Fruit fly (Drosophila melanogaster) whole organism, embryonic: Measurements from ENCODE around the gene CG32066.

Experiments
- Asciz ChIP-seq: fragments of 200-800 bp; sonication (Bioruptor generic); optimal IDR thresholded peaks from 2 replicates; lab custom pipeline; 2017; ENCODE audit warnings: missing biosample characterization, mild to moderate bottlenecking, missing genetic modification characterization, missing genetic modification reagents
- Atf6 ChIP-seq: fragments of 200-800 bp; sonication (Bioruptor generic); IDR thresholded peaks from 2 replicates; pipeline ENCODE4 v1.3.6; 2022; ENCODE audit warnings: missing biosample characterization, missing genetic modification characterization
- BEAF-32 ChIP-seq: fragments of 200-800 bp; sonication (Bioruptor generic); optimal IDR thresholded peaks from 3 replicates; lab custom pipeline; 2017; ENCODE audit warnings: missing biosample characterization, missing genetic modification characterization, mild to moderate bottlenecking, moderate library complexity, missing genetic modification reagents
- C15 ChIP-seq: fragments of 200-800 bp; sonication (Bioruptor generic); IDR thresholded peaks from 3 replicates; pipeline ENCODE4 v1.3.6; 2022; ENCODE audit warnings: missing biosample characterization, missing genetic modification characterization
- CG15479 ChIP-seq: fragments of 200-800 bp; sonication (Bioruptor generic); optimal IDR thresholded peaks from 3 replicates; lab custom pipeline; 2019; ENCODE audit warnings: missing biosample characterization, mild to moderate bottlenecking, missing genetic modification characterization, moderate library complexity
- CG1603 ChIP-seq: fragments of 200-800 bp; sonication (Bioruptor generic); optimal IDR thresholded peaks from 2 replicates; lab custom pipeline; 2019; ENCODE audit warnings: missing biosample characterization, mild to moderate bottlenecking, missing genetic modification characterization, moderate library complexity
- CG17186 ChIP-seq: fragments of 200-800 bp; sonication (Bioruptor generic); optimal IDR thresholded peaks from 3 replicates; lab custom pipeline; 2017; ENCODE audit warnings: missing biosample characterization, missing genetic modification reagents, missing genetic modification characterization
- CG18262 ChIP-seq: fragments of 200-800 bp; optimal IDR thresholded peaks from 3 replicates; lab custom pipeline; 2019; ENCODE audit warnings: missing biosample characterization, mild to moderate bottlenecking, missing genetic modification characterization, moderate library complexity
- CG3995 ChIP-seq: fragments of 200-800 bp; sonication (Bioruptor generic); optimal IDR thresholded peaks from 3 replicates; lab custom pipeline; 2016; ENCODE audit warnings: missing biosample characterization, missing genetic modification characterization
- CG4282 ChIP-seq: fragments of 200-800 bp; sonication (Bioruptor generic); optimal IDR thresholded peaks from 2 replicates; lab custom pipeline; 2016; ENCODE audit warnings: missing biosample characterization, missing genetic modification characterization
- CG4360 ChIP-seq: fragments of 200-800 bp; sonication (Bioruptor generic); IDR thresholded peaks from 2 replicates; pipeline ENCODE4 v1.3.6; 2022; ENCODE audit warnings: missing biosample characterization, missing genetic modification characterization
- CG4617 ChIP-seq: fragments of 200-800 bp; sonication (Bioruptor generic); optimal IDR thresholded peaks from 3 replicates; lab custom pipeline; 2016; ENCODE audit warnings: missing biosample characterization, missing genetic modification characterization, borderline replicate concordance
- CG4707 ChIP-seq: fragments of 200-800 bp; sonication (Bioruptor generic); optimal IDR thresholded peaks from 2 replicates; lab custom pipeline; 2018; ENCODE audit warnings: missing biosample characterization, mild to moderate bottlenecking, missing genetic modification characterization, moderate library complexity
- CG6791 ChIP-seq: fragments of 200-800 bp; sonication (Bioruptor generic); IDR thresholded peaks from 3 replicates; pipeline ENCODE4 v1.3.6; 2022; ENCODE audit warnings: missing biosample characterization, missing genetic modification characterization; ENCODE audit not compliant: partially characterized antibody
- CG7786 ChIP-seq: fragments of 200-800 bp; sonication (Bioruptor generic); optimal IDR thresholded peaks from 2 replicates; lab custom pipeline; 2016; ENCODE audit warnings: missing biosample characterization, missing genetic modification characterization
- CG7987 ChIP-seq: fragments of 200-800 bp; sonication (Bioruptor generic); optimal IDR thresholded peaks from 2 replicates; lab custom pipeline; 2018; ENCODE audit warnings: missing biosample characterization, mild to moderate bottlenecking, missing genetic modification characterization, moderate library complexity
- CG8089 ChIP-seq: fragments of 200-800 bp; sonication (Bioruptor generic); optimal IDR thresholded peaks from 3 replicates; lab custom pipeline; 2016; ENCODE audit warnings: missing biosample characterization, missing genetic modification characterization
- CG8290 ChIP-seq, 3 experiments: fragments of 200-800 bp; sonication (Bioruptor generic); optimal IDR thresholded peaks; 2 replicates each; lab custom pipeline; 2016 to 2019; ENCODE audit warnings: missing biosample characterization in 3 of 3, missing genetic modification characterization in 3 of 3, mild to moderate bottlenecking in 2 of 3, moderate library complexity in 1 of 3
- CG8359 ChIP-seq: fragments of 200-800 bp; sonication (Bioruptor generic); optimal IDR thresholded peaks from 2 replicates; lab custom pipeline; 2017; ENCODE audit warnings: missing biosample characterization, mild to moderate bottlenecking, missing genetic modification characterization, borderline replicate concordance
- CG9817 ChIP-seq: fragments of 200-800 bp; sonication (Bioruptor generic); optimal IDR thresholded peaks from 2 replicates; lab custom pipeline; 2018; ENCODE audit warnings: missing biosample characterization, mild to moderate bottlenecking, missing genetic modification characterization, moderate library complexity
- D19A ChIP-seq: fragments of 200-800 bp; optimal IDR thresholded peaks from 3 replicates; lab custom pipeline; 2019; ENCODE audit warnings: missing biosample characterization, mild to moderate bottlenecking, missing genetic modification characterization, moderate library complexity
- Dbx ChIP-seq: fragments of 200-800 bp; sonication (Bioruptor generic); IDR thresholded peaks from 3 replicates; pipeline ENCODE4 v1.3.6; 2022; ENCODE audit warnings: missing biosample characterization, missing genetic modification characterization
- Dfd ChIP-seq, 2 experiments: fragments of >200 bp; optimal IDR thresholded peaks; 2 replicates each; lab custom pipeline; 2017; ENCODE audit warnings: missing biosample characterization in 2 of 2, missing genetic modification characterization in 2 of 2
- Ets65A ChIP-seq: fragments of 200-800 bp; sonication (Bioruptor generic); peaks from one replicate; lab custom pipeline; 2016; ENCODE audit warnings: missing biosample characterization, missing genetic modification characterization
- Fer3 ChIP-seq: fragments of 200-800 bp; sonication (Bioruptor generic); optimal IDR thresholded peaks from 2 replicates; lab custom pipeline; 2018; ENCODE audit warnings: missing biosample characterization, mild to moderate bottlenecking, missing genetic modification characterization, moderate library complexity
- Hand ChIP-seq: fragments of 200-800 bp; sonication (Bioruptor generic); optimal IDR thresholded peaks from 2 replicates; lab custom pipeline; 2017; ENCODE audit warnings: mild to moderate bottlenecking, missing biosample characterization, missing genetic modification reagents, missing genetic modification characterization
- Lim3 ChIP-seq: fragments of 200-800 bp; sonication (Bioruptor generic); IDR thresholded peaks from 2 replicates; pipeline ENCODE4 v1.3.6; 2022; ENCODE audit warnings: missing biosample characterization, missing genetic modification characterization
- MTF-1 ChIP-seq: fragments of 200-800 bp; sonication (Bioruptor generic); optimal IDR thresholded peaks from 2 replicates; lab custom pipeline; 2018; ENCODE audit warnings: missing biosample characterization, mild to moderate bottlenecking, missing genetic modification characterization, borderline replicate concordance
- Mes4 ChIP-seq: fragments of 200-800 bp; sonication (Bioruptor generic); optimal IDR thresholded peaks from 2 replicates; lab custom pipeline; 2016; ENCODE audit warnings: missing biosample characterization, missing genetic modification characterization
- PHDP ChIP-seq: fragments of 200-800 bp; sonication (Bioruptor generic); optimal IDR thresholded peaks from 3 replicates; lab custom pipeline; 2018; ENCODE audit warnings: missing biosample characterization, mild to moderate bottlenecking, missing genetic modification characterization, moderate library complexity
- Rfx ChIP-seq: fragments of 200-800 bp; sonication (Bioruptor generic); IDR thresholded peaks from 2 replicates; pipeline ENCODE4 v1.3.6; 2022; ENCODE audit warnings: missing biosample characterization, missing genetic modification characterization
- Side ChIP-seq: fragments of 200-800 bp; sonication (Bioruptor generic); optimal IDR thresholded peaks from 2 replicates; lab custom pipeline; 2016; ENCODE audit warnings: missing biosample characterization, missing genetic modification characterization
- Sin3A ChIP-seq: fragments of >200 bp; optimal IDR thresholded peaks from 2 replicates; lab custom pipeline; 2018
- TFAM ChIP-seq: fragments of 200-800 bp; sonication (Bioruptor generic); optimal IDR thresholded peaks from 2 replicates; lab custom pipeline; 2017; ENCODE audit warnings: missing biosample characterization, missing genetic modification characterization, inconsistent platforms
- Trl ChIP-seq, 3 experiments: fragments of >200 bp in 2 of 3; fragments of 200-800 bp in 1 of 3; sonication (Bioruptor generic) in 1 of 3; optimal IDR thresholded peaks; 2 replicates in 1 of 3; 3 replicates in 2 of 3; lab custom pipeline; 2016 to 2017; ENCODE audit warnings: missing biosample characterization in 1 of 3, missing genetic modification characterization in 1 of 3
- Xrp1 ChIP-seq: fragments of 200-800 bp; sonication (Bioruptor generic); IDR thresholded peaks from 2 replicates; pipeline ENCODE4 v1.3.6; 2022; ENCODE audit warnings: missing biosample characterization, missing genetic modification characterization
- abd-A ChIP-seq: fragments of 200-800 bp; sonication (Bioruptor generic); optimal IDR thresholded peaks from 3 replicates; lab custom pipeline; 2019; ENCODE audit warnings: missing biosample characterization, mild to moderate bottlenecking, missing genetic modification characterization, moderate library complexity
- chm ChIP-seq: fragments of 200-800 bp; sonication (Bioruptor generic); IDR thresholded peaks from 2 replicates; pipeline ENCODE4 v1.3.6; 2022; ENCODE audit warnings: missing biosample characterization, missing genetic modification characterization
- chn ChIP-seq: fragments of 200-800 bp; sonication (Bioruptor generic); optimal IDR thresholded peaks from 2 replicates; lab custom pipeline; 2016; ENCODE audit warnings: missing biosample characterization, missing genetic modification characterization
- dati ChIP-seq: fragments of 200-800 bp; sonication (Bioruptor generic); IDR thresholded peaks from 2 replicates; pipeline ENCODE4 v1.3.6; 2022; ENCODE audit warnings: missing biosample characterization, missing genetic modification characterization
- emc ChIP-seq: fragments of 200-800 bp; sonication (Bioruptor generic); optimal IDR thresholded peaks from 2 replicates; lab custom pipeline; 2016; ENCODE audit warnings: missing biosample characterization, missing genetic modification characterization
- fru ChIP-seq: fragments of >200 bp; optimal IDR thresholded peaks from 2 replicates; lab custom pipeline; 2017
- gem ChIP-seq: fragments of 200-800 bp; sonication (Bioruptor generic); optimal IDR thresholded peaks from 2 replicates; lab custom pipeline; 2019; ENCODE audit warnings: missing biosample characterization, mild to moderate bottlenecking, missing genetic modification characterization, moderate library complexity
- h ChIP-seq: fragments of >200 bp; optimal IDR thresholded peaks from 2 replicates; lab custom pipeline; 2017
- kah ChIP-seq: fragments of 200-800 bp; sonication (Bioruptor generic); optimal IDR thresholded peaks from 2 replicates; lab custom pipeline; 2018; ENCODE audit warnings: missing biosample characterization, mild to moderate bottlenecking, missing genetic modification characterization
- nerfin-1 ChIP-seq: fragments of 200-800 bp; sonication (Bioruptor generic); optimal IDR thresholded peaks from 3 replicates; lab custom pipeline; 2019; ENCODE audit warnings: missing biosample characterization, mild to moderate bottlenecking, missing genetic modification characterization, moderate library complexity
- oc ChIP-seq: fragments of 200-800 bp; sonication (Bioruptor generic); optimal IDR thresholded peaks from 2 replicates; lab custom pipeline; 2018; ENCODE audit warnings: missing biosample characterization, mild to moderate bottlenecking, missing genetic modification characterization, moderate library complexity
- pros ChIP-seq: fragments of 200-800 bp; sonication (Bioruptor generic); optimal IDR thresholded peaks from 3 replicates; lab custom pipeline; 2019; ENCODE audit warnings: missing biosample characterization, mild to moderate bottlenecking, missing genetic modification characterization, moderate library complexity
- psq ChIP-seq: fragments of 200-800 bp; sonication (Bioruptor generic); optimal IDR thresholded peaks from 2 replicates; lab custom pipeline; 2017; ENCODE audit warnings: missing biosample characterization, missing genetic modification characterization
- unc-4 ChIP-seq: fragments of 200-800 bp; sonication (Bioruptor generic); IDR thresholded peaks from 2 replicates; pipeline ENCODE4 v1.3.6; 2022; ENCODE audit warnings: missing biosample characterization, missing genetic modification characterization; ENCODE audit not compliant: partially characterized antibody
- zf30C ChIP-seq: fragments of 200-800 bp; sonication (Bioruptor generic); optimal IDR thresholded peaks from 3 replicates; lab custom pipeline; 2018; ENCODE audit warnings: missing biosample characterization, mild to moderate bottlenecking, missing genetic modification characterization

The CG32066 gene

DNA sequence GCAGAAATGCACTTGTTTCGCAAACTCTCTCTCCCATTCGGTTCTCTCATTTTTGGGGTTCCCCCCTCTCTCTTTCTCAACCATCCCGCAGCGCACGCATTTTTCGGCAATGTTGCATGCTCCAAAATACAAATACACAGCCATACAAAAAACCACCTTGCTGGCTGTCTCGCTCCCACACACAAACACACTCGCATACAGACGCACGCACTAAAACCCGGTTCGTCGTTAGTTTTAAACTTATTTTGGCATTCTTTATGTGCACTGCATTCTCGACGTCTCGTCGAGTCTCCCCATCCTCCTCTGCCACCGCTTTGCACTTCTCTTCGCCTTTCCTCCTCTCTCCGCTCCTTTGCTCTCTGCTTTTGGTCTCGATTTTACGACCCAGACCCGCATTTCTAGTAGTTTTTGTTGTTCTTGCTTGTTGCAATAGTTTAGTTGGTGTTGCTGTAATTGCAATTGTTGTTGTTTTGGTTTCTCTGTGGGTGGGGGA, 5.7 kb upstream of the CG32066 start:
- no peak for TF ChIP-seq TFAM (GFP tag; lab: Kevin White, UChicago)
- no peak for TF ChIP-seq dati (GFP tag; lab: Robert Waterston, UW)
- TF ChIP-seq Lim3 (GFP tag; lab: Robert Waterston, UW) = no peak
- peak; percentile 76 for TF ChIP-seq CG4360
- no peak for TF ChIP-seq MTF-1 (GFP tag; lab: Kevin White, UChicago)
- no peak for TF ChIP-seq CG17186 (GFP tag; lab: Kevin White, UChicago)
- TF ChIP-seq fru (lab: Kevin White, UChicago) = no peak
- TF ChIP-seq PHDP (tag; lab: Kevin White, UChicago) = no peak
- no peak for TF ChIP-seq CG3995 (GFP tag; lab: Kevin White, UChicago)
- TF ChIP-seq CG6791 (GFP tag; lab: Robert Waterston, UW) = peak; percentile 68; the same call in 2 of the 3 replicates
- no peak for TF ChIP-seq Sin3A (lab: Kevin White, UChicago)
- TF ChIP-seq CG8089 (GFP tag; lab: Kevin White, UChicago) = no peak
- no peak for TF ChIP-seq gem (tag; lab: Kevin White, UChicago)
- TF ChIP-seq D19A = no peak
- peak; percentile 45 for TF ChIP-seq psq (GFP tag; lab: Kevin White, UChicago)
- TF ChIP-seq h (lab: Kevin White, UChicago) = no peak
- no peak for TF ChIP-seq CG9817 (tag; lab: Kevin White, UChicago)
- no peak for TF ChIP-seq CG4282 (GFP tag; lab: Kevin White, UChicago)
- no peak for TF ChIP-seq Hand (GFP tag; lab: Kevin White, UChicago)
- TF ChIP-seq BEAF-32 (GFP tag; lab: Kevin White, UChicago) = no peak
- no peak for TF ChIP-seq CG7987 (GFP tag; lab: Kevin White, UChicago)
- TF ChIP-seq Mes4 = no peak
- TF ChIP-seq Ets65A (GFP tag; lab: Kevin White, UChicago) = peak; percentile 20
- no peak for TF ChIP-seq Fer3 (tag; lab: Kevin White, UChicago)
- TF ChIP-seq CG1603 = no peak
- no peak for TF ChIP-seq emc (GFP tag; lab: Kevin White, UChicago)
- TF ChIP-seq chm (GFP tag; lab: Robert Waterston, UW) = no peak
- TF ChIP-seq Xrp1 (GFP tag; lab: Robert Waterston, UW) = no peak
- no peak for TF ChIP-seq chn (GFP tag; lab: Kevin White, UChicago)
- TF ChIP-seq unc-4 = no peak
- no peak for TF ChIP-seq CG8359 (GFP tag; lab: Kevin White, UChicago)
- TF ChIP-seq CG15479 (GFP tag; lab: Kevin White, UChicago) = peak; percentile 12
- TF ChIP-seq Side (GFP tag; lab: Kevin White, UChicago) = no peak
- TF ChIP-seq nerfin-1 (tag; lab: Kevin White, UChicago) = no peak
- TF ChIP-seq CG18262 (tag; lab: Kevin White, UChicago) = no peak
- TF ChIP-seq abd-A = no peak
- TF ChIP-seq Dbx = no peak
- peak; percentile 4 to 16 for TF ChIP-seq Trl (optimal IDR thresholded peaks at IDR 0.05; lab: Kevin White, UChicago)
- TF ChIP-seq Trl (GFP tag; optimal IDR thresholded peaks at IDR 0.05; lab: Kevin White, UChicago) = no peak
- no peak for TF ChIP-seq Asciz (GFP tag; lab: Kevin White, UChicago)
- TF ChIP-seq zf30C (GFP tag; lab: Kevin White, UChicago) = no peak
- TF ChIP-seq pros (GFP tag; lab: Kevin White, UChicago) = peak; percentile 15
- no peak for TF ChIP-seq CG8290 (GFP tag; optimal IDR thresholded peaks at IDR 0.05; lab: Kevin White, UChicago)
- TF ChIP-seq CG8290 (tag; optimal IDR thresholded peaks at IDR 0.05; lab: Kevin White, UChicago) = no peak
- peak; percentile 70 for TF ChIP-seq kah (GFP tag; lab: Kevin White, UChicago)
- no peak for TF ChIP-seq Dfd (GFP tag; optimal IDR thresholded peaks at IDR 0.05; lab: Kevin White, UChicago)
- no peak for TF ChIP-seq C15 (GFP tag; lab: Robert Waterston, UW)
- TF ChIP-seq Atf6 = no peak
- TF ChIP-seq Rfx = no peak
- no peak for TF ChIP-seq oc (tag; lab: Kevin White, UChicago)
- TF ChIP-seq CG7786 (GFP tag; lab: Kevin White, UChicago) = no peak
- no peak for TF ChIP-seq CG4617 (GFP tag; lab: Kevin White, UChicago)
- no peak for TF ChIP-seq CG4707
